Fruit fly (Drosophila melanogaster) whole organism, prepupa: ENCODE results near the gene mio.

Experiments
- Blimp-1 ChIP-seq: fragments of 200-800 bp; sonication (Bioruptor generic); optimal IDR thresholded peaks from 3 replicates; lab custom pipeline; 2017; ENCODE audit warnings: missing biosample characterization, missing genetic modification characterization, mild to moderate bottlenecking, moderate library complexity, missing genetic modification reagents
- CG10669 ChIP-seq: fragments of 200-800 bp; sonication (Bioruptor generic); optimal IDR thresholded peaks from 3 replicates; lab custom pipeline; 2018; ENCODE audit warnings: missing biosample characterization, mild to moderate bottlenecking, missing genetic modification characterization, moderate library complexity
- CG11762 ChIP-seq: fragments of 200-800 bp; sonication (Bioruptor generic); optimal IDR thresholded peaks from 3 replicates; lab custom pipeline; 2016; ENCODE audit warnings: missing biosample characterization, missing genetic modification characterization; ENCODE audit not compliant: insufficient read depth
- CG1621 ChIP-seq: fragments of 200-800 bp; sonication (Bioruptor generic); optimal IDR thresholded peaks from 3 replicates; lab custom pipeline; 2018; ENCODE audit warnings: missing biosample characterization, mild to moderate bottlenecking, missing genetic modification characterization
- CG16779 ChIP-seq: fragments of 200-800 bp; sonication (Bioruptor generic); optimal IDR thresholded peaks from 3 replicates; lab custom pipeline; 2017; ENCODE audit warnings: missing biosample characterization, mild to moderate bottlenecking, missing genetic modification characterization
- CG3032 ChIP-seq: fragments of 200-800 bp; optimal IDR thresholded peaks from 2 replicates; lab custom pipeline; 2019; ENCODE audit warnings: missing biosample characterization, mild to moderate bottlenecking, missing genetic modification characterization, moderate library complexity
- CG3919 ChIP-seq: fragments of 200-800 bp; sonication (Bioruptor generic); optimal IDR thresholded peaks from 3 replicates; lab custom pipeline; 2016; ENCODE audit warnings: missing biosample characterization, missing genetic modification characterization
- CG4318 ChIP-seq: fragments of 200-800 bp; sonication (Bioruptor generic); optimal IDR thresholded peaks from 3 replicates; lab custom pipeline; 2017; ENCODE audit warnings: missing biosample characterization, mild to moderate bottlenecking, missing genetic modification characterization
- CG6163 ChIP-seq: fragments of 200-800 bp; sonication (Bioruptor generic); IDR thresholded peaks from 3 replicates; pipeline ENCODE4 v1.3.6; 2022; ENCODE audit warnings: missing biosample characterization, missing genetic modification characterization
- CG6276 ChIP-seq: fragments of 200-800 bp; sonication (Bioruptor generic); optimal IDR thresholded peaks from 2 replicates; lab custom pipeline; 2017; ENCODE audit warnings: missing biosample characterization, mild to moderate bottlenecking, missing genetic modification characterization
- CG7368 ChIP-seq: fragments of 200-800 bp; sonication (Bioruptor generic); optimal IDR thresholded peaks from 3 replicates; lab custom pipeline; 2016; ENCODE audit warnings: missing biosample characterization, missing genetic modification characterization
- CG8119 ChIP-seq: fragments of 200-800 bp; sonication (Bioruptor generic); IDR thresholded peaks from 3 replicates; pipeline ENCODE4 v1.3.6; 2022; ENCODE audit warnings: missing biosample characterization, missing genetic modification characterization
- CG8632 ChIP-seq: fragments of 200-800 bp; sonication (Bioruptor generic); optimal IDR thresholded peaks from 3 replicates; lab custom pipeline; 2016; ENCODE audit warnings: missing biosample characterization, missing genetic modification characterization
- CG9139 ChIP-seq: fragments of 200-800 bp; sonication (Bioruptor generic); optimal IDR thresholded peaks from 3 replicates; lab custom pipeline; 2017; ENCODE audit warnings: missing biosample characterization, mild to moderate bottlenecking, missing genetic modification characterization
- Eip78C ChIP-seq: fragments of 200-800 bp; sonication (Bioruptor generic); peaks from one replicate; lab custom pipeline; 2016; ENCODE audit warnings: missing biosample characterization, missing genetic modification characterization
- Eip93F ChIP-seq: fragments of 200-800 bp; sonication (Bioruptor generic); optimal IDR thresholded peaks from 2 replicates; lab custom pipeline; 2016; ENCODE audit warnings: missing biosample characterization, mild to moderate bottlenecking, missing genetic modification characterization
- Ets21C ChIP-seq: fragments of 200-800 bp; sonication (Bioruptor generic); optimal IDR thresholded peaks from 3 replicates; lab custom pipeline; 2016; ENCODE audit warnings: missing biosample characterization, missing genetic modification characterization
- Ets96B ChIP-seq: fragments of 200-800 bp; optimal IDR thresholded peaks from 2 replicates; lab custom pipeline; 2019; ENCODE audit warnings: missing biosample characterization, mild to moderate bottlenecking, missing genetic modification characterization, moderate library complexity
- Gug ChIP-seq: fragments of 200-800 bp; sonication (Bioruptor generic); IDR thresholded peaks from 2 replicates; pipeline ENCODE4 v1.3.6; 2022; ENCODE audit warnings: missing biosample characterization, missing genetic modification characterization
- Hr38 ChIP-seq: sonication (Bioruptor generic); optimal IDR thresholded peaks from 2 replicates; lab custom pipeline; 2016; ENCODE audit warnings: missing biosample characterization, missing genetic modification characterization
- Hr39 ChIP-seq: fragments of 200-800 bp; sonication (Bioruptor generic); optimal IDR thresholded peaks from 2 replicates; lab custom pipeline; 2016; ENCODE audit warnings: missing biosample characterization, missing genetic modification characterization
- Hr4 ChIP-seq: fragments of 200-800 bp; sonication (Bioruptor generic); optimal IDR thresholded peaks from 3 replicates; lab custom pipeline; 2016; ENCODE audit warnings: missing biosample characterization, missing genetic modification characterization
- Met ChIP-seq: fragments of 200-800 bp; sonication (Bioruptor generic); optimal IDR thresholded peaks from 3 replicates; lab custom pipeline; 2016; ENCODE audit warnings: missing biosample characterization, missing genetic modification characterization
- OdsH ChIP-seq: fragments of 200-800 bp; sonication (Bioruptor generic); optimal IDR thresholded peaks from 3 replicates; lab custom pipeline; 2016; ENCODE audit warnings: missing biosample characterization, missing genetic modification characterization
- Smox ChIP-seq: fragments of 200-800 bp; sonication (Bioruptor generic); optimal IDR thresholded peaks from 3 replicates; lab custom pipeline; 2016; ENCODE audit warnings: missing biosample characterization, missing genetic modification characterization
- Sox14 ChIP-seq: fragments of 200-800 bp; sonication (Bioruptor generic); optimal IDR thresholded peaks from 3 replicates; lab custom pipeline; 2016; ENCODE audit warnings: missing biosample characterization, missing genetic modification characterization
- cyc ChIP-seq: fragments of 200-800 bp; sonication (Bioruptor generic); optimal IDR thresholded peaks from 3 replicates; lab custom pipeline; 2016; ENCODE audit warnings: missing biosample characterization, missing genetic modification characterization
- dac ChIP-seq: fragments of 200-800 bp; sonication (Bioruptor generic); optimal IDR thresholded peaks from 2 replicates; lab custom pipeline; 2017; ENCODE audit warnings: missing biosample characterization, mild to moderate bottlenecking, missing genetic modification characterization
- dsx ChIP-seq: fragments of 200-800 bp; optimal IDR thresholded peaks from 3 replicates; lab custom pipeline; 2019; ENCODE audit warnings: missing biosample characterization, mild to moderate bottlenecking, missing genetic modification characterization, moderate library complexity; ENCODE audit not compliant: poor library complexity, severe bottlenecking
- esn ChIP-seq: fragments of 200-800 bp; sonication (Bioruptor generic); optimal IDR thresholded peaks from 2 replicates; lab custom pipeline; 2016; ENCODE audit warnings: missing biosample characterization, mild to moderate bottlenecking, missing genetic modification characterization, moderate library complexity
- fd59A ChIP-seq: fragments of 200-800 bp; sonication (Bioruptor generic); optimal IDR thresholded peaks from 2 replicates; lab custom pipeline; 2017; ENCODE audit warnings: missing biosample characterization, mild to moderate bottlenecking, missing genetic modification characterization, missing genetic modification reagents
- fd85E ChIP-seq: fragments of 200-800 bp; sonication (Bioruptor generic); optimal IDR thresholded peaks from 3 replicates; lab custom pipeline; 2016; ENCODE audit warnings: missing biosample characterization, missing genetic modification characterization
- fkh ChIP-seq: fragments of 200-800 bp; sonication (Bioruptor generic); optimal IDR thresholded peaks from 3 replicates; lab custom pipeline; 2017; ENCODE audit warnings: missing biosample characterization, mild to moderate bottlenecking, missing genetic modification characterization, moderate library complexity
- lz ChIP-seq: fragments of 200-800 bp; sonication (Bioruptor generic); optimal IDR thresholded peaks from 3 replicates; lab custom pipeline; 2016; ENCODE audit warnings: missing biosample characterization, missing genetic modification characterization
- net ChIP-seq: fragments of 200-800 bp; sonication (Bioruptor generic); optimal IDR thresholded peaks from 3 replicates; lab custom pipeline; 2016; ENCODE audit warnings: missing biosample characterization, missing genetic modification characterization
- salr ChIP-seq, 2 experiments: fragments of 200-800 bp; sonication (Bioruptor generic); optimal IDR thresholded peaks; 3 replicates each; lab custom pipeline; 2016 to 2018; ENCODE audit warnings: missing biosample characterization in 2 of 2, missing genetic modification characterization in 2 of 2, mild to moderate bottlenecking in 1 of 2
- spab ChIP-seq: fragments of 200-800 bp; sonication (Bioruptor generic); optimal IDR thresholded peaks from 2 replicates; lab custom pipeline; 2017; ENCODE audit warnings: missing biosample characterization, mild to moderate bottlenecking, missing genetic modification characterization, missing genetic modification reagents
- svp ChIP-seq: fragments of 200-800 bp; sonication (Bioruptor generic); peaks from one replicate; lab custom pipeline; 2016; ENCODE audit warnings: missing biosample characterization, missing genetic modification characterization
- topi ChIP-seq: fragments of 200-800 bp; sonication (Bioruptor generic); optimal IDR thresholded peaks from 3 replicates; lab custom pipeline; 2016; ENCODE audit warnings: missing biosample characterization, missing genetic modification characterization
- vri ChIP-seq: fragments of 200-800 bp; sonication (Bioruptor generic); optimal IDR thresholded peaks from 3 replicates; lab custom pipeline; 2016; ENCODE audit warnings: missing biosample characterization, mild to moderate bottlenecking, missing genetic modification characterization

The mio gene

dm6 chr2L:2214004-2214403, 3.1 kb upstream of the mio start, which contains the start of the genes Uch and CG34174:
Uch (minus strand) TSS chr2L:2214211.
CG34174 (plus strand) TSS chr2L:2214266.
- TF ChIP-seq Gug (GFP tag; lab: Robert Waterston, UW) (no peak), CG10669 (GFP tag; lab: Kevin White, UChicago) (no peak), cyc (GFP tag; lab: Kevin White, UChicago) (peak; percentile 21), lz (GFP tag; lab: Kevin White, UChicago) (peak; percentile 40), esn (GFP tag; lab: Kevin White, UChicago) (peak; percentile 53), Eip78C (GFP tag; lab: Kevin White, UChicago) (peak; percentile 54), CG3032 (tag; lab: Kevin White, UChicago) (peak; percentile 18), topi (GFP tag; lab: Kevin White, UChicago) (peak; percentile 36), Sox14 (GFP tag; lab: Kevin White, UChicago) (peak; percentile 70), fkh (GFP tag; lab: Kevin White, UChicago) (peak; percentile 96)

DNA sequence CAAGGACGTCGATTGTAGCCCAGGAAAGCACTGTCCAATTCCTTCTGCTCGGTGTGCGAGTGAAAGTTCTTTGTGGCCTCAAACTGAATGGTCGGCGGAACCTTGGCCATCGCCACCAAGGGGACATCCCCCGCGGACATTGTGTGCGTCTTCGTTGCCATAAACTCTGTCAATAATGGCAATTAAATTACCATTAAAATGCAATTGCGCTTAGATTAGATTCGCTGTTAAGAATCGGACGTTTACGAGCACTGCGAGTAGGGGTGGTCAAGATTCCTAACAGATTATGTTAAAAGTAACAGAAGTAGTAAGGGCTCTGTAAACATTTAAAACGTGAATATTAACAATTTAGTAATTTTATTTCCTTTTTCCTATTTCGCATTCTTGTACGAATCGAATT, 1.0 kb upstream of the mio start, which contains the start of gene daed:
TSS of gene daed (minus strand) at position 247 of the 400 bp plus-strand sequence.
- TF ChIP-seq Smox (no peak), fd85E (GFP tag; lab: Kevin White, UChicago) (no peak), spab (no peak), net (GFP tag; lab: Kevin White, UChicago) (no peak), CG4318 (GFP tag; lab: Kevin White, UChicago) (no peak), Sox14 (GFP tag; lab: Kevin White, UChicago) (no peak), esn (GFP tag; lab: Kevin White, UChicago) (peak; percentile 18)
- TF ChIP-seq, all 60 proteins: peak for 1

DNA sequence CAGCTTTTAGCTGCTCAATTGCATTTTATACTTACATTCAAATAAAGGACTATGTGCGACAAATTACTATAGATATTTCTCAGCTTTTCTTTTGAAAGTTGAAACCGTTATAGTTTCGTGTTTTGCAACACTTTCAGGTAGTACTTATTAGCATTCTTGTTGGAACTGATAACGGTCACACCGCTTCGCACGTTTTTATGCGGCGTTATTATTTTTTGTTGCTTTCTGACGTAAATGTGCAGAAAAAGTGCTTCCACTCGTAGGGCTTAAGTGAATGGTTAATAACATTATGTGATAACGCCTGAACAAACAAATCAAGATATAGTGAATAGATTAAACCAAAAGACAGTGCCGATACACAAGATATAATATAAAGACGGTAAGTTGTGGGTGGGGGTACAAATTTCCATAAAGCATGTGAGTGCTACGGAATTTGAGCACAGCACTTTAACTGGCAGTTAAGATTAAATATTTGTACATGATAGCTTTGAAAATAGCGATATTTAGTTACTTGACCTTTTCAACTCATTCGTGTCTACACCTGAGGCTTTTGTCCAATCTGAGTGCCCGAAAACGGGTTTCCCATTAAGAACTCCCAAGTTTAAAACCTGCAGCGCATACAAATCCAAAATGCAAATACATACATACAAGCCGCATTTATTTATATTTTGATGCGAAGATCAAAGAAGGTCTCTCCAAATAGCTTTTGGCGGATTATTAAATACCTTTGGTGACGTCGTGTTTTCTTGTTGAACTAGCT, 3.7 kb downstream of the mio start, which contains the start of gene papi:
TSS of gene papi (plus strand) at position 176 of the 760 bp plus-strand sequence.
- no peak for TF ChIP-seq CG3919 (GFP tag; lab: Kevin White, UChicago)
- TF ChIP-seq cyc (GFP tag; lab: Kevin White, UChicago) = no peak
- TF ChIP-seq Gug (GFP tag; lab: Robert Waterston, UW) = no peak
- peak; percentile 26 for TF ChIP-seq vri
- TF ChIP-seq fkh (GFP tag; lab: Kevin White, UChicago) = peak; percentile 31
- no peak for TF ChIP-seq CG11762 (GFP tag; lab: Kevin White, UChicago)
- TF ChIP-seq Met (GFP tag; lab: Kevin White, UChicago) = no peak
- TF ChIP-seq Hr39 (GFP tag; lab: Kevin White, UChicago) = no peak
- TF ChIP-seq Ets96B = no peak
- no peak for TF ChIP-seq Sox14 (GFP tag; lab: Kevin White, UChicago)
- no peak for TF ChIP-seq Hr4 (GFP tag; lab: Kevin White, UChicago)
- TF ChIP-seq Ets21C (GFP tag; lab: Kevin White, UChicago) = no peak
- peak; percentile 53 for TF ChIP-seq svp (GFP tag; lab: Kevin White, UChicago)
- no peak for TF ChIP-seq spab
- TF ChIP-seq CG1621 (tag; lab: Kevin White, UChicago) = peak; percentile 4
- TF ChIP-seq dsx = no peak
- no peak for TF ChIP-seq CG3032 (tag; lab: Kevin White, UChicago)
- TF ChIP-seq fd59A (GFP tag; lab: Kevin White, UChicago) = no peak
- no peak for TF ChIP-seq net (GFP tag; lab: Kevin White, UChicago)
- no peak for TF ChIP-seq CG8119
- no peak for TF ChIP-seq Eip93F
- TF ChIP-seq Eip78C (GFP tag; lab: Kevin White, UChicago) = peak; percentile 62
- TF ChIP-seq CG7368 (GFP tag; lab: Kevin White, UChicago) = no peak
- TF ChIP-seq esn (GFP tag; lab: Kevin White, UChicago) = peak; percentile 16
- TF ChIP-seq, all 60 proteins: peak for 6

DNA sequence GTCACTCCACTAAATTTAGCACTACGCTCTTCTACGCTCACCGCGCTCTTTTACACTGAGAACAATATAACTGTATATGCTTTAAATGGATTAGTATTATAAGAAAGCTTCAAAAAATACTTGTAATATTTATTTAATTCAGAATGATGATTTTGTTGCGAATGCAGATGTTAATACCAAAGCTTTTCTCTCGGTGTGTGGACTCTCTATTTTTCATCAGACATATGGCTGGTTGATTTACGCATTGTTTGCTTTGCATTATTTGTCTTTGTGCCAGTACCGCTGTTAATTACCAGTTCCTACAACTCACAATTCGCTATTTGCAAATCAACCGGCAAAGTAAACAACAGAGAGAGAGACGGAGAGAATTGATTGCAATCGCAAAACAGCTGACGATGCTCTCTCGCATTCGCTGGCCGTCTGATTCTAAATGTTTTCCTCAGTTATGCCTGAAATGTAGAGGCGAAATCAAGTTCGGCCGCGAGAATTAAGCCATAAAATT, 4.6 kb downstream of the mio start:
- TF ChIP-seq Hr38 (GFP tag; lab: Kevin White, UChicago) (peak; percentile 85), CG16779 (tag; lab: Kevin White, UChicago) (peak; percentile 98), OdsH (peak; percentile 99), CG6163 (peak; percentile 100), CG7368 (GFP tag; lab: Kevin White, UChicago) (peak; percentile 98), CG8119 (peak; percentile 100), topi (GFP tag; lab: Kevin White, UChicago) (peak; percentile 98), Blimp-1 (peak; percentile 87), CG8632 (GFP tag; lab: Kevin White, UChicago) (peak; percentile 99), CG6276 (GFP tag; lab: Kevin White, UChicago) (peak; percentile 97), CG9139 (GFP tag; lab: Kevin White, UChicago) (peak; percentile 97), Ets21C (GFP tag; lab: Kevin White, UChicago) (peak; percentile 95), dac (peak; percentile 96), Hr39 (GFP tag; lab: Kevin White, UChicago) (peak; percentile 97), esn (GFP tag; lab: Kevin White, UChicago) (peak; percentile 99), Eip78C (GFP tag; lab: Kevin White, UChicago) (peak; percentile 100), vri (peak; percentile 99), fd85E (GFP tag; lab: Kevin White, UChicago) (peak; percentile 94), Hr4 (GFP tag; lab: Kevin White, UChicago) (peak; percentile 100), salr (GFP tag; optimal IDR thresholded peaks at IDR 0.05; lab: Kevin White, UChicago) (peak; percentile 98 to 99), CG3032 (tag; lab: Kevin White, UChicago) (peak; percentile 98)
